Worm (Caenorhabditis elegans): ENCODE data around the gene F22E5.9.
"Not testable (repeated sequence)": the region's sequence is repeated elsewhere in the genome, so short reads cannot be mapped to it uniquely, and the experiment has no call there.

F22E5.9 gene

DNA sequence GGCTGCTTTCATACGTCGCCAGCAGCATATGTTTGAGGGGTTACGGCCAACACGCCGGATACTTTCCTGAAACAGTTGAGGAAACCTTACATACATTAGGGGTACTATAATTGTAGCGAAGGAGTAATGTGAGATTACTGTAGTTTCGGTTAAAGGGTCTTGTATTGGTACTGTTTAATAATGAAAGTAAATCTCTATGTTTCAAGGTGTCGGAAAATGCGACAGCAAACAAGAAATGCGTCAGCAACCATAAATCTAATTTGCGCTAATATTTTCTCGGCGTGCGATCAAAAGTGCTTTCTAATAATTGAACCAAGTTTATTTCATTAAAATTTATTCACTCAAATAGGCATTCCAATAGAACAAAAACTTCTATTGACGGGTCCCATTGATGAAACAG lies 34.1 kb downstream of the F22E5.9 start, which contains the start of gene sri-57:
Gene sri-57 (minus strand): TSS at position 101 of the 400 bp plus-strand sequence.
- TF ChIP-seq pqm-1 (tag; optimal IDR thresholded peaks at IDR 0.05); nhr-71 (tag; optimal IDR thresholded peaks at IDR 0.05); nhr-90 (tag; optimal IDR thresholded peaks at IDR 0.05; ENCODE audit: poor library complexity): not testable (repeated sequence)

DNA sequence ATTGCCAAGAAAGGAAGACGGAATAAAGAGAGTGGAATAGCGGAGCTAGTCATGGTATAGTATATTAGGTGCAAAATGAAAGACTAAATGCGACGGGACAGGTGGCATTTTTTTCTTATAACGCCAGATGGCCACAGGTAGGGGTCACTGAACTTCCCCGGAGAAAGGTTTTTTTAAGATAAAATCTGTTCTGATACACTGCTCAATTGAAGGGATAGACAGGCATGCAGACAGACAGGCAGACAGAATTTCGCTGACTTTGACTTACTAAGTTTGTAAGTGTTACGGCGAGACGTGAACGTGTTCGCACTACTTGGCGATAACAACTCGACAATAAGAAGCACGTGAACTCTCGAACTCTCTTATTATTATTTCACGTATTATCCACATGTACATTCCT lies 35.3 kb downstream of the F22E5.9 start, which contains the start of the genes F22E5.20 and F22E5.1:
Gene F22E5.20 (minus strand): TSS at position 101 of the 400 bp plus-strand sequence.
Gene F22E5.1 (plus strand): TSS at position 242 of the 400 bp plus-strand sequence.
- not testable (repeated sequence) for TF ChIP-seq hpl-2 (GFP tag; optimal IDR thresholded peaks at IDR 0.05); pax-3 (tag; optimal IDR thresholded peaks at IDR 0.05); ceh-90 (tag; optimal IDR thresholded peaks at IDR 0.05)

DNA sequence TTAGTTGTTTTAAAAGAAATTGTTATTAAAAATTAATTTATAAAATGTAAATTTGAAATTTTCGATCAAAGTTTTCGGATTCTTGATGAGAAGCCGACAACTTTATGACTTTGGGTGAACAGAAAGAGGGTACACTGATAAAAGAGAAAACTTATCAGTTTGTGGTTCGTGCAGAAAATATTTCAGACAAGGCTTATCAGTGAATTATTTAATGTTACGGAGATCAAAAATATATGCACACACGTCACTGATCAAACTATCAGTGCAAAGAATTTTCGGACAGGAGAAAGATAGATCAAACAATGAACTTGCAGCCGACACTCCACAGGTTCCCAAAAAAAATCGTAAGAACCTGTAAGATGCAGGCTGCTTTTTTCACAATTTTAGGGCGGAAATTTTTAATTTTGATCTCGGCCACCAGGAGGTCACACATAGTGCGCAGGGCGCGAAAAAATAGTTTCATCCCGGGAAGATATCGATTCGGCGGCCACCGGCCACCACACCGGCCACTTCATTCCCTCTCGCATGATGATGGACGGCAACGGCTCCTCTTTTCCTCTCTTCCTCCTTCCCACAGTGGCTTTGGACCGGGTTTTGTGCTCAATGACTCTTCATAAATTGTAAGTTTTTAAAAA lies 39.5 kb downstream of the F22E5.9 start, which contains the start of gene F22E5.17:
Gene F22E5.17 (plus strand): TSS at position 508 of the 635 bp plus-strand sequence.
- TF ChIP-seq C04F5.9 (tag; optimal IDR thresholded peaks at IDR 0.05) (no peak), ztf-11 (tag; optimal IDR thresholded peaks at IDR 0.05) (no peak), nhr-85 (tag) (no peak), pqm-1 (tag; optimal IDR thresholded peaks at IDR 0.05) (peak; percentile 69), vab-15 (tag; optimal IDR thresholded peaks at IDR 0.05) (no peak), ztf-4 (tag; optimal IDR thresholded peaks at IDR 0.05) (no peak), nhr-11 (tag; optimal IDR thresholded peaks at IDR 0.05) (no peak), fkh-10 (GFP tag; optimal IDR thresholded peaks at IDR 0.05) (no peak), ceh-90 (tag; optimal IDR thresholded peaks at IDR 0.05) (no peak), pax-3 (tag; optimal IDR thresholded peaks at IDR 0.05) (no peak), nhr-20 (tag; optimal IDR thresholded peaks at IDR 0.05) (no peak), lin-35 (GFP tag; optimal IDR thresholded peaks at IDR 0.05) (peak in 1 of 2 experiments; percentile 10), ceh-82 (tag; optimal IDR thresholded peaks at IDR 0.05) (no peak), nhr-77 (tag; optimal IDR thresholded peaks at IDR 0.05) (no peak), elt-2 (tag; optimal IDR thresholded peaks at IDR 0.05) (peak; percentile 93), mep-1 (tag; optimal IDR thresholded peaks at IDR 0.05) (no peak), mab-9 (GFP tag; IDR thresholded peaks at IDR 0.05) (no peak), mef-2 (tag; optimal IDR thresholded peaks at IDR 0.05) (no peak), ets-5 (GFP tag; IDR thresholded peaks at IDR 0.05) (no peak), sox-4 (tag; optimal IDR thresholded peaks at IDR 0.05) (no peak), nhr-237 (tag; optimal IDR thresholded peaks at IDR 0.05) (no peak), nhr-84 (tag; optimal IDR thresholded peaks at IDR 0.05) (no peak), lin-13 (GFP tag; optimal IDR thresholded peaks at IDR 0.05) (no peak), lin-15B (tag; optimal IDR thresholded peaks at IDR 0.05) (no peak), egl-13 (tag; optimal IDR thresholded peaks at IDR 0.05) (no peak), tbx-2 (tag; optimal IDR thresholded peaks at IDR 0.05) (no peak), nhr-76 (tag; optimal IDR thresholded peaks at IDR 0.05) (no peak), ceh-8 (GFP tag; optimal IDR thresholded peaks at IDR 0.05) (no peak), elt-3 (tag; optimal IDR thresholded peaks at IDR 0.05) (no peak), lin-39 (tag; optimal IDR thresholded peaks at IDR 0.05) (no peak), efl-1 (optimal IDR thresholded peaks at IDR 0.05) (no peak), efl-1 (GFP tag; optimal IDR thresholded peaks at IDR 0.05 in 1 of 2) (no peak), tlp-1 (tag; optimal IDR thresholded peaks at IDR 0.05) (peak; percentile 76), hpl-2 (GFP tag; optimal IDR thresholded peaks at IDR 0.05) (no peak), dpl-1 (GFP tag; optimal IDR thresholded peaks at IDR 0.05) (no peak), alr-1 (tag; optimal IDR thresholded peaks at IDR 0.05; ENCODE audit: borderline replicate concordance) (no peak)

Data from whole organism, L1 larva.